Fruit fly (Drosophila melanogaster) whole organism, prepupa: ENCODE data around the gene Cdc42.

ENCODE experiments used
- Blimp-1 ChIP-seq: fragments of 200-800 bp; sonication (Bioruptor generic); optimal IDR thresholded peaks from 3 replicates; lab custom pipeline; 2017; ENCODE audit warnings: missing biosample characterization, missing genetic modification characterization, mild to moderate bottlenecking, moderate library complexity, missing genetic modification reagents
- CG10631 ChIP-seq: fragments of 200-800 bp; sonication (Bioruptor generic); optimal IDR thresholded peaks from 2 replicates; lab custom pipeline; 2016; ENCODE audit warnings: missing biosample characterization, missing genetic modification characterization
- CG10669 ChIP-seq: fragments of 200-800 bp; sonication (Bioruptor generic); optimal IDR thresholded peaks from 3 replicates; lab custom pipeline; 2018; ENCODE audit warnings: missing biosample characterization, mild to moderate bottlenecking, missing genetic modification characterization, moderate library complexity
- CG15336 ChIP-seq: fragments of 200-800 bp; sonication (Bioruptor generic); IDR thresholded peaks from 2 replicates; pipeline ENCODE4 v1.3.6; 2022; ENCODE audit warnings: missing biosample characterization, missing genetic modification characterization
- CG3032 ChIP-seq: fragments of 200-800 bp; optimal IDR thresholded peaks from 2 replicates; lab custom pipeline; 2019; ENCODE audit warnings: missing biosample characterization, mild to moderate bottlenecking, missing genetic modification characterization, moderate library complexity
- CG34406 ChIP-seq: fragments of 200-800 bp; sonication (Bioruptor generic); optimal IDR thresholded peaks from 3 replicates; lab custom pipeline; 2016; ENCODE audit warnings: missing biosample characterization, missing genetic modification characterization
- CG4318 ChIP-seq: fragments of 200-800 bp; sonication (Bioruptor generic); optimal IDR thresholded peaks from 3 replicates; lab custom pipeline; 2017; ENCODE audit warnings: missing biosample characterization, mild to moderate bottlenecking, missing genetic modification characterization
- CG6792 ChIP-seq: fragments of 200-800 bp; sonication (Bioruptor generic); optimal IDR thresholded peaks from 3 replicates; lab custom pipeline; 2016; ENCODE audit warnings: missing biosample characterization, missing genetic modification characterization
- CG6808 ChIP-seq: fragments of 200-800 bp; sonication (Bioruptor generic); optimal IDR thresholded peaks from 3 replicates; lab custom pipeline; 2017; ENCODE audit warnings: missing biosample characterization, missing genetic modification characterization, mild to moderate bottlenecking, moderate library complexity, missing genetic modification reagents
- CG6854 ChIP-seq: fragments of 200-800 bp; sonication (Bioruptor generic); optimal IDR thresholded peaks from 2 replicates; lab custom pipeline; 2017; ENCODE audit warnings: missing biosample characterization, mild to moderate bottlenecking, missing genetic modification characterization
- CG7368 ChIP-seq: fragments of 200-800 bp; sonication (Bioruptor generic); optimal IDR thresholded peaks from 3 replicates; lab custom pipeline; 2016; ENCODE audit warnings: missing biosample characterization, missing genetic modification characterization
- CG8119 ChIP-seq: fragments of 200-800 bp; sonication (Bioruptor generic); IDR thresholded peaks from 3 replicates; pipeline ENCODE4 v1.3.6; 2022; ENCODE audit warnings: missing biosample characterization, missing genetic modification characterization
- CG9139 ChIP-seq: fragments of 200-800 bp; sonication (Bioruptor generic); optimal IDR thresholded peaks from 3 replicates; lab custom pipeline; 2017; ENCODE audit warnings: missing biosample characterization, mild to moderate bottlenecking, missing genetic modification characterization
- Eip78C ChIP-seq: fragments of 200-800 bp; sonication (Bioruptor generic); peaks from one replicate; lab custom pipeline; 2016; ENCODE audit warnings: missing biosample characterization, missing genetic modification characterization
- Ets21C ChIP-seq: fragments of 200-800 bp; sonication (Bioruptor generic); optimal IDR thresholded peaks from 3 replicates; lab custom pipeline; 2016; ENCODE audit warnings: missing biosample characterization, missing genetic modification characterization
- Ets96B ChIP-seq: fragments of 200-800 bp; optimal IDR thresholded peaks from 2 replicates; lab custom pipeline; 2019; ENCODE audit warnings: missing biosample characterization, mild to moderate bottlenecking, missing genetic modification characterization, moderate library complexity
- Hr38 ChIP-seq: sonication (Bioruptor generic); optimal IDR thresholded peaks from 2 replicates; lab custom pipeline; 2016; ENCODE audit warnings: missing biosample characterization, missing genetic modification characterization
- Hr39 ChIP-seq: fragments of 200-800 bp; sonication (Bioruptor generic); optimal IDR thresholded peaks from 2 replicates; lab custom pipeline; 2016; ENCODE audit warnings: missing biosample characterization, missing genetic modification characterization
- Hr4 ChIP-seq: fragments of 200-800 bp; sonication (Bioruptor generic); optimal IDR thresholded peaks from 3 replicates; lab custom pipeline; 2016; ENCODE audit warnings: missing biosample characterization, missing genetic modification characterization
- Lpt ChIP-seq: fragments of 200-800 bp; sonication (Bioruptor generic); optimal IDR thresholded peaks from 3 replicates; lab custom pipeline; 2016; ENCODE audit warnings: missing biosample characterization, missing genetic modification characterization
- OdsH ChIP-seq: fragments of 200-800 bp; sonication (Bioruptor generic); optimal IDR thresholded peaks from 3 replicates; lab custom pipeline; 2016; ENCODE audit warnings: missing biosample characterization, missing genetic modification characterization
- Smox ChIP-seq: fragments of 200-800 bp; sonication (Bioruptor generic); optimal IDR thresholded peaks from 3 replicates; lab custom pipeline; 2016; ENCODE audit warnings: missing biosample characterization, missing genetic modification characterization
- Sox102F ChIP-seq: fragments of 200-800 bp; sonication (Bioruptor generic); optimal IDR thresholded peaks from 2 replicates; lab custom pipeline; 2016; ENCODE audit warnings: missing biosample characterization, mild to moderate bottlenecking, missing genetic modification characterization
- Sox14 ChIP-seq: fragments of 200-800 bp; sonication (Bioruptor generic); optimal IDR thresholded peaks from 3 replicates; lab custom pipeline; 2016; ENCODE audit warnings: missing biosample characterization, missing genetic modification characterization
- achi ChIP-seq: fragments of 200-800 bp; sonication (Bioruptor generic); optimal IDR thresholded peaks from 3 replicates; lab custom pipeline; 2016; ENCODE audit warnings: missing biosample characterization, missing genetic modification characterization
- acj6 ChIP-seq: fragments of 200-800 bp; sonication (Bioruptor generic); optimal IDR thresholded peaks from 3 replicates; lab custom pipeline; 2016; ENCODE audit warnings: missing biosample characterization, missing genetic modification characterization
- dsx ChIP-seq: fragments of 200-800 bp; optimal IDR thresholded peaks from 3 replicates; lab custom pipeline; 2019; ENCODE audit warnings: missing biosample characterization, mild to moderate bottlenecking, missing genetic modification characterization, moderate library complexity; ENCODE audit not compliant: poor library complexity, severe bottlenecking
- eg ChIP-seq: fragments of 200-800 bp; sonication (Bioruptor generic); IDR thresholded peaks from 3 replicates; pipeline ENCODE4 v1.3.6; 2022; ENCODE audit warnings: missing biosample characterization, missing genetic modification characterization
- esn ChIP-seq: fragments of 200-800 bp; sonication (Bioruptor generic); optimal IDR thresholded peaks from 2 replicates; lab custom pipeline; 2016; ENCODE audit warnings: missing biosample characterization, mild to moderate bottlenecking, missing genetic modification characterization, moderate library complexity
- fd59A ChIP-seq: fragments of 200-800 bp; sonication (Bioruptor generic); optimal IDR thresholded peaks from 2 replicates; lab custom pipeline; 2017; ENCODE audit warnings: missing biosample characterization, mild to moderate bottlenecking, missing genetic modification characterization, missing genetic modification reagents
- net ChIP-seq: fragments of 200-800 bp; sonication (Bioruptor generic); optimal IDR thresholded peaks from 3 replicates; lab custom pipeline; 2016; ENCODE audit warnings: missing biosample characterization, missing genetic modification characterization
- spab ChIP-seq: fragments of 200-800 bp; sonication (Bioruptor generic); optimal IDR thresholded peaks from 2 replicates; lab custom pipeline; 2017; ENCODE audit warnings: missing biosample characterization, mild to moderate bottlenecking, missing genetic modification characterization, missing genetic modification reagents
- ss ChIP-seq, 2 experiments: fragments of 200-800 bp; sonication (Bioruptor generic); optimal IDR thresholded peaks; 2 replicates in 1 of 2; 3 replicates in 1 of 2; lab custom pipeline; 2017 to 2018; ENCODE audit warnings: mild to moderate bottlenecking in 2 of 2, missing biosample characterization in 2 of 2, missing genetic modification characterization in 2 of 2, moderate library complexity in 1 of 2
- topi ChIP-seq: fragments of 200-800 bp; sonication (Bioruptor generic); optimal IDR thresholded peaks from 3 replicates; lab custom pipeline; 2016; ENCODE audit warnings: missing biosample characterization, missing genetic modification characterization
- vri ChIP-seq: fragments of 200-800 bp; sonication (Bioruptor generic); optimal IDR thresholded peaks from 3 replicates; lab custom pipeline; 2016; ENCODE audit warnings: missing biosample characterization, mild to moderate bottlenecking, missing genetic modification characterization

Gene Cdc42

DNA sequence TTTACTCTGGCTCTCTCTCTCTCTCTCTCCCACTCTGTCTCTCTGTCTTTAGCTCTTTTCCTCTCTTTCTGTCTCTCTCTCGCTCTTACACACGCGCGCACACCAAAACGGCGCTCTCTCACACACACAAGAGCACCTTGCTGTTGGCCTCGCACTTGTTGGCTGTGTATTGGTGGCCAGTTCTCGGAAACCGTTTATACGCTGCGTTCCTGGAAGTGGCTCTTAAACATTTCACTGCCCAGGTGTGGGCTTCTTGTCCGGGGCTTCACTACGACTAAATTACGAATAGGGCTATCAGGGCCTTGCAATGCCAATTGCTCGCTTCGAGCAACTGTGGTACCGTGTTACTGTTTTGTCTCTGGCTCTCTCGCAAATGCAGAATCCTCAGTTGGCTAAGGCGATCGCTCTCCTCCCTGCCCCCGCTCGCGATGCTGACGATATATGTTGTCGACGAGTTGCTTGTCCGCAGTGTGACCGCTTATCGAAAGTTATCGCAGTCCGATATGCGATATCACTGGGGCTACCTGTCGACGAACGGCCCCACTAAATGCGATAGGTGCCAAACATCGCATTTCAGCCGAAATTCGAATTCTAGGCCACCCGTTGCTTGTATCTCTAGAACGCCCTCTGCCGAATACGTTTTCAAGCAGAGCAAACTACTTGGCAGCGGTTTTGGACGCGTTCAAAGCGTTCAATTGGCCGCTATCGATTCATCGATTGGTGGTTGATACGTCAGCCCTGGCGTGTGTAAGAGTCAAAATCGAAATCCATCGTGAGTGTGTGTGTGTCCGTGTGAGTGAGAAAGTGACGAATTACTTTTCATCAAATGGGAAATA, 13.6 kb upstream of the Cdc42 start, which contains the start of the genes dome and Ubqn:
dome (minus strand) TSS at position 479 of the 836 bp plus-strand sequence.
Ubqn (plus strand) TSS at position 769 of the 836 bp plus-strand sequence.
- TF ChIP-seq CG7368 (GFP tag; lab: Kevin White, UChicago), result peak; percentile 0
- TF ChIP-seq Eip78C (GFP tag; lab: Kevin White, UChicago), result peak; percentile 77
- peak; percentile 82 for TF ChIP-seq CG6854 (GFP tag; lab: Kevin White, UChicago)
- TF ChIP-seq Sox14 (GFP tag; lab: Kevin White, UChicago), result peak; percentile 8
- TF ChIP-seq topi (GFP tag; lab: Kevin White, UChicago), result peak; percentile 22
- TF ChIP-seq CG6808 (GFP tag; lab: Kevin White, UChicago), result no peak
- no peak for TF ChIP-seq CG9139
- TF ChIP-seq vri (GFP tag; lab: Kevin White, UChicago), result no peak
- TF ChIP-seq fd59A (GFP tag; lab: Kevin White, UChicago), result no peak
- TF ChIP-seq ss (GFP tag; optimal IDR thresholded peaks at IDR 0.05; lab: Kevin White, UChicago), result peak in 1 of 2 experiments; percentile 36
- TF ChIP-seq eg (GFP tag; lab: Robert Waterston, UW), result 0 out of 3 replicates have a peak, but pooled peaks have one; percentile 22
- TF ChIP-seq dsx (GFP tag; lab: Kevin White, UChicago), result peak; percentile 9
- TF ChIP-seq CG4318 (GFP tag; lab: Kevin White, UChicago), result no peak
- peak; percentile 45 for TF ChIP-seq net (GFP tag; lab: Kevin White, UChicago)
- TF ChIP-seq CG3032 (tag; lab: Kevin White, UChicago), result peak; percentile 9
- no peak for TF ChIP-seq Ets21C (GFP tag; lab: Kevin White, UChicago)
- TF ChIP-seq Blimp-1 (GFP tag; lab: Kevin White, UChicago), result peak; percentile 44
- no peak for TF ChIP-seq Lpt (GFP tag; lab: Kevin White, UChicago)
- peak; percentile 49; the same call in 1 of the 2 replicates for TF ChIP-seq CG15336 (GFP tag; lab: Robert Waterston, UW)

DNA sequence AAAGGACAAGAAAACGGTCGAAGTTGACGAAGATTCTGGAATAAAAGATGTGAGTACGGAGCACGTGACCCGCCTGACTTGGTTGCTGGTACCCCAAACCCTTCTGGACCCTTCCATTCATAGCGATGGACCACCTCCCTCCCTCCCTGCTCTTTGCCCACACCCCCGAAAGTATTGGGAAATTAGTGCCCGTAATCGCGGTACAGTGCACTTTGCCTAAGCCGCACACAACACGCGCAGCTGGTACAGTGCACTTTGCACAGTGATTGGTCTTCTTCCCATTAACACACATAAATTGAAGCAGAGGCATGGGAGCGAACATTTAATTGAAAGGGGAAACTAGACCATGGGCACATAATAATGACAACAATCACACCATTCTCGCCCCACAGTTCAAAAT, 12.8 kb upstream of the Cdc42 start:
- no peak for TF ChIP-seq CG10669
- TF ChIP-seq CG8119 (GFP tag; lab: Robert Waterston, UW), result no peak
- TF ChIP-seq Smox (GFP tag; lab: Kevin White, UChicago), result no peak
- TF ChIP-seq ss (GFP tag; optimal IDR thresholded peaks at IDR 0.05; lab: Kevin White, UChicago), result no peak
- no peak for TF ChIP-seq Ets96B (tag; lab: Kevin White, UChicago)
- TF ChIP-seq spab, result no peak
- TF ChIP-seq OdsH (GFP tag; lab: Kevin White, UChicago), result no peak
- no peak for TF ChIP-seq CG9139

DNA sequence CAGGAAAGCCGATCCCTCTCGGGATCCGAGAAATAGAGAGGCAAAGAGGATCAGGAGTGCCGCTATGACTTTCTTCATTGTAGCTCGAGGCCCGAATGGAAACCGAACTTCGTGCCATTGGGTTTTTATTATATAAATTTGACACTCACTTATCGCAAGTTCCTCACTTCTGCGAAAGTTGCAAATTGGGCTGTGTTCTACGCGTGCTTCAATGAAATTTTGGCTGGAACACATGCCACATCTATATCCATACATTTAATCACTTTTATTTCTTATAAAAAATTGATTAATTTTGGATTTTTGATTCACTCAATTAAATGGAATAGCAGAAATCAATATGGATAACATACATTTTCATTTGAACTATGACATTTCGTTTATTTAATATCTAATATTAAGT, 8.0 kb upstream of the Cdc42 start, which contains the start of gene CG14227:
CG14227 (minus strand) TSS at position 101 of the 400 bp plus-strand sequence.
- TF ChIP-seq achi (GFP tag; lab: Kevin White, UChicago), result no peak
- TF ChIP-seq CG10631, result no peak
- no peak for TF ChIP-seq esn (GFP tag; lab: Kevin White, UChicago)

DNA sequence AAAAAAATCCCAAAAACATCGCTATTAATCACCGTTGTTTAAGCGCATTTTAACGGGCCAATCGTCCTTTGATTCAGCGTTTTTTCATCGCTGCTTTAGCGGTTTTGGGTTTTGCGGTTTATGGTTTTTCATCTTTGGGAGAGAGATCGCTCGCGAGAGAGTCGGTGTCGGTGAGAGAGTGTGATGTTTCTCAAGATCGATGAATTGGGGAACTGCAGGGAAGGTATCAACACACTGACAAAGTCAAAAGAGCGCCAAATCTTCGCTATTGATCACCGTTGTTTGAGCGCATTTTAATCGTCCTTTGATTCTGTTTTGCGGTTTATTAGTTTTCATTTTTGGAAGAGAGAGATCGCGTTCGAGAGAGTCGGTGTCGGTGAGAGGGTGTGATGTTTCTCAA, 6.8 kb upstream of the Cdc42 start:
- TF ChIP-seq esn (GFP tag; lab: Kevin White, UChicago) (no peak), topi (GFP tag; lab: Kevin White, UChicago) (no peak), eg (GFP tag; lab: Robert Waterston, UW) (no peak), CG34406 (no peak), Blimp-1 (GFP tag; lab: Kevin White, UChicago) (no peak), CG6792 (GFP tag; lab: Kevin White, UChicago) (no peak), Hr39 (GFP tag; lab: Kevin White, UChicago) (no peak), Ets96B (tag; lab: Kevin White, UChicago) (no peak), acj6 (GFP tag; lab: Kevin White, UChicago) (no peak), Sox102F (GFP tag; lab: Kevin White, UChicago) (no peak), Hr4 (GFP tag; lab: Kevin White, UChicago) (no peak), Hr38 (no peak)
- TF ChIP-seq, all 60 proteins: peak for 0
